Worm (Caenorhabditis elegans) whole organism, L2 larva: ENCODE results near the gene eif-2A.

Source experiments
- F13H6.1 ChIP-seq: sonication (generic microtip); optimal IDR thresholded peaks from 2 replicates; lab custom pipeline; 2016; ENCODE audit warnings: missing genetic modification characterization, missing compliant biosample characterization
- ZK546.5 ChIP-seq: sonication (generic microtip); optimal IDR thresholded peaks from 2 replicates; lab custom pipeline; 2017; ENCODE audit warnings: missing biosample characterization, missing genetic modification characterization
- ama-1 ChIP-seq: fragments of 150-350 bp; optimal IDR thresholded peaks from 2 replicates; lab custom pipeline; 2018; ENCODE audit warnings: inconsistent platforms
- blmp-1 ChIP-seq: sonication (generic microtip); optimal IDR thresholded peaks from 2 replicates; lab custom pipeline; 2017; ENCODE audit warnings: missing genetic modification characterization, mild to moderate bottlenecking, missing compliant biosample characterization, antibody characterized with exemption, moderate library complexity; ENCODE audit not compliant: insufficient read depth
- ceh-16 ChIP-seq: fragments of 150-350 bp; optimal IDR thresholded peaks from 2 replicates; lab custom pipeline; 2014; ENCODE audit warnings: missing biosample characterization, missing genetic modification characterization
- ceh-82 ChIP-seq: fragments of 150-350 bp; optimal IDR thresholded peaks from 2 replicates; lab custom pipeline; 2014; ENCODE audit warnings: missing biosample characterization, missing genetic modification characterization
- elt-1 ChIP-seq: fragments of 150-350 bp; optimal IDR thresholded peaks from 2 replicates; lab custom pipeline; 2014; ENCODE audit warnings: missing biosample characterization, missing genetic modification characterization
- fos-1 ChIP-seq: fragments of 150-350 bp; optimal IDR thresholded peaks from 2 replicates; lab custom pipeline; 2014; ENCODE audit warnings: missing biosample characterization, missing genetic modification characterization
- mab-5 ChIP-seq: fragments of 150-350 bp; optimal IDR thresholded peaks from 2 replicates; lab custom pipeline; 2014; ENCODE audit warnings: missing biosample characterization, missing genetic modification characterization
- nhr-77 ChIP-seq: fragments of 150-350 bp; optimal IDR thresholded peaks from 2 replicates; lab custom pipeline; 2014; ENCODE audit warnings: missing biosample characterization, missing genetic modification characterization
- skn-1 ChIP-seq: sonication (generic microtip); optimal IDR thresholded peaks from 2 replicates; lab custom pipeline; 2017; ENCODE audit warnings: missing biosample characterization, missing genetic modification characterization
- unc-62 ChIP-seq: fragments of 150-350 bp; optimal IDR thresholded peaks from 2 replicates; lab custom pipeline; 2014; ENCODE audit warnings: missing biosample characterization, missing genetic modification reagents, missing genetic modification characterization
- zag-1 ChIP-seq: fragments of 150-350 bp; optimal IDR thresholded peaks from 2 replicates; lab custom pipeline; 2014; ENCODE audit warnings: missing biosample characterization, missing genetic modification characterization
- ztf-11 ChIP-seq: sonication (generic microtip); optimal IDR thresholded peaks from 2 replicates; lab custom pipeline; 2017; ENCODE audit warnings: missing biosample characterization, missing genetic modification characterization

ce11 chrII:10452620-10453019 is 36.0 kb downstream of the eif-2A start, which contains the start of gene ZK673.4:
- TF ChIP-seq skn-1 (tag; lab: Kevin White, UChicago) (no peak), ceh-82 (no peak), ZK546.5 (tag; lab: Kevin White, UChicago) (no peak), F13H6.1 (tag; lab: Kevin White, UChicago) (no peak), blmp-1 (tag; lab: Kevin White, UChicago) (no peak), elt-1 (tag; lab: Kevin White, UChicago) (no peak), zag-1 (tag; lab: Kevin White, UChicago) (no peak), ztf-11 (tag; lab: Kevin White, UChicago) (no peak), mab-5 (tag; lab: Kevin White, UChicago) (no peak), nhr-77 (tag; lab: Kevin White, UChicago) (no peak), unc-62 (no peak), fos-1 (tag; lab: Kevin White, UChicago) (no peak), ceh-16 (tag; lab: Kevin White, UChicago) (no peak), ama-1 (lab: Kevin White, UChicago) (no peak)
